Worm (Caenorhabditis elegans) whole organism, L4 larva: Measurements from ENCODE around the gene sbsp-1.

ENCODE experiments used
- T20F7.1 ChIP-seq: fragments of 200-800 bp; sonication (Bioruptor generic); optimal IDR thresholded peaks from 2 replicates; lab custom pipeline; 2018; ENCODE audit warnings: mild to moderate bottlenecking, missing genetic modification characterization, missing compliant biosample characterization
- ZK337.2 ChIP-seq: fragments of 200-800 bp; sonication (Bioruptor generic); IDR thresholded peaks from 2 replicates; pipeline ENCODE4 v1.3.6; 2022; ENCODE audit warnings: missing genetic modification reagents, missing genetic modification characterization, missing compliant biosample characterization
- ZK546.5 ChIP-seq, 2 experiments: sonication (generic microtip); optimal IDR thresholded peaks; 2 replicates each; lab custom pipeline; 2017; ENCODE audit warnings: missing biosample characterization in 2 of 2, missing genetic modification characterization in 2 of 2
- ceh-82 ChIP-seq: sonication (generic microtip); optimal IDR thresholded peaks from 2 replicates; lab custom pipeline; 2017; ENCODE audit warnings: missing biosample characterization, missing genetic modification characterization
- nhr-102 ChIP-seq: sonication (generic microtip); optimal IDR thresholded peaks from 2 replicates; lab custom pipeline; 2016; ENCODE audit warnings: mild to moderate bottlenecking, missing genetic modification characterization, moderate library complexity, missing compliant biosample characterization
- php-3 ChIP-seq: fragments of 200-800 bp; sonication (Bioruptor generic); IDR thresholded peaks from 2 replicates; pipeline ENCODE4 v1.3.6; 2022; ENCODE audit warnings: missing genetic modification reagents, missing genetic modification characterization, missing compliant biosample characterization
- ztf-11 ChIP-seq: fragments of 150-350 bp; optimal IDR thresholded peaks from 2 replicates; lab custom pipeline; 2014; ENCODE audit warnings: missing biosample characterization, missing genetic modification characterization

- TF ChIP-seq nhr-102 (tag; lab: Kevin White, UChicago) (no peak), ceh-82 (tag; lab: Kevin White, UChicago) (no peak), T20F7.1 (GFP tag; lab: Kevin White, UChicago) (no peak), ztf-11 (tag; lab: Kevin White, UChicago) (no peak), ZK337.2 (GFP tag; lab: Robert Waterston, UW) (no peak), php-3 (GFP tag; lab: Robert Waterston, UW) (no peak), ZK546.5 (tag; optimal IDR thresholded peaks at IDR 0.05; lab: Kevin White, UChicago) (no peak)
Measured at ce11 chrIII:10807956-10808355, 24.8 kb upstream of the sbsp-1 start.
